Worm (Caenorhabditis elegans) whole organism, L1 larva: ENCODE measurements around the gene F17E9.18.

Source experiments
- C16A3.4 ChIP-seq: fragments of 150-350 bp; optimal IDR thresholded peaks from 2 replicates; lab custom pipeline; 2014; ENCODE audit warnings: missing biosample characterization, missing genetic modification characterization
- aha-1 ChIP-seq: fragments of 150-350 bp; optimal IDR thresholded peaks from 2 replicates; lab custom pipeline; 2014; ENCODE audit warnings: missing biosample characterization, missing genetic modification characterization
- alr-1 ChIP-seq: fragments of 200-800 bp; sonication (Bioruptor generic); optimal IDR thresholded peaks from 2 replicates; lab custom pipeline; 2018; ENCODE audit warnings: borderline replicate concordance, mild to moderate bottlenecking, missing genetic modification characterization, missing compliant biosample characterization
- ama-1 ChIP-seq: fragments of 150-350 bp; optimal IDR thresholded peaks from 2 replicates; lab custom pipeline; 2014
- ceh-88 ChIP-seq: fragments of 200-800 bp; sonication (Bioruptor generic); IDR thresholded peaks from 2 replicates; pipeline ENCODE4 v1.3.6; 2022; ENCODE audit warnings: missing genetic modification characterization, missing compliant biosample characterization
- efl-3 ChIP-seq: fragments of 200-800 bp; sonication (Bioruptor generic); optimal IDR thresholded peaks from 2 replicates; lab custom pipeline; 2018; ENCODE audit warnings: mild to moderate bottlenecking, missing genetic modification characterization, missing compliant biosample characterization
- elt-3 ChIP-seq, 6 experiments: fragments of 150-350 bp in 1 of 6; sonication (generic microtip); optimal IDR thresholded peaks; 2 replicates each; lab custom pipeline; 2017 to 2018; ENCODE audit warnings: missing biosample characterization in 6 of 6, missing genetic modification characterization in 6 of 6, inconsistent platforms in 1 of 6
- fkh-10 ChIP-seq: sonication (generic microtip); optimal IDR thresholded peaks from 2 replicates; lab custom pipeline; 2017; ENCODE audit warnings: missing biosample characterization, missing genetic modification reagents, missing genetic modification characterization
- fkh-8 ChIP-seq: sonication (generic microtip); optimal IDR thresholded peaks from 2 replicates; lab custom pipeline; 2016; ENCODE audit warnings: mild to moderate bottlenecking, missing genetic modification characterization, missing compliant biosample characterization
- isw-1 ChIP-seq: fragments of 200-800 bp; sonication (Bioruptor generic); IDR thresholded peaks from 2 replicates; pipeline ENCODE4 v1.3.6; 2022; ENCODE audit warnings: missing genetic modification characterization, missing compliant biosample characterization
- jun-1 ChIP-seq: fragments of 150-350 bp; optimal IDR thresholded peaks from 2 replicates; lab custom pipeline; 2014; ENCODE audit warnings: missing biosample characterization, missing genetic modification reagents, missing genetic modification characterization
- lin-14 ChIP-seq: fragments of 200-800 bp; sonication (Bioruptor generic); optimal IDR thresholded peaks from 2 replicates; lab custom pipeline; 2018; ENCODE audit warnings: mild to moderate bottlenecking, missing genetic modification characterization, moderate library complexity, missing compliant biosample characterization
- mdl-1 ChIP-seq, 2 experiments: fragments of 150-350 bp; optimal IDR thresholded peaks; 2 replicates each; lab custom pipeline; 2014 to 2017; ENCODE audit warnings: missing biosample characterization in 2 of 2, missing genetic modification characterization in 2 of 2, inconsistent platforms in 1 of 2
- nhr-28 ChIP-seq: fragments of 150-350 bp; optimal IDR thresholded peaks from 2 replicates; lab custom pipeline; 2014; ENCODE audit warnings: missing biosample characterization, missing genetic modification characterization
- nhr-84 ChIP-seq: sonication (generic microtip); optimal IDR thresholded peaks from 2 replicates; lab custom pipeline; 2017; ENCODE audit warnings: missing biosample characterization, missing genetic modification characterization
- pqm-1 ChIP-seq: sonication (generic microtip); optimal IDR thresholded peaks from 3 replicates; lab custom pipeline; 2017; ENCODE audit warnings: missing biosample characterization, missing genetic modification characterization
- rnt-1 ChIP-seq: sonication (generic microtip); optimal IDR thresholded peaks from 2 replicates; lab custom pipeline; 2016; ENCODE audit warnings: mild to moderate bottlenecking, missing genetic modification characterization, moderate library complexity, missing compliant biosample characterization
- skn-1 ChIP-seq: fragments of 150-350 bp; optimal IDR thresholded peaks from 2 replicates; lab custom pipeline; 2014; ENCODE audit warnings: missing biosample characterization, missing genetic modification characterization
- snpc-4 ChIP-seq: fragments of 150-350 bp; optimal IDR thresholded peaks from 2 replicates; lab custom pipeline; 2014; ENCODE audit warnings: missing biosample characterization, missing genetic modification characterization
- sptf-1 ChIP-seq: fragments of 150-350 bp; optimal IDR thresholded peaks from 2 replicates; lab custom pipeline; 2014; ENCODE audit warnings: missing biosample characterization, missing genetic modification characterization
- tbx-2 ChIP-seq: sonication (generic microtip); optimal IDR thresholded peaks from 2 replicates; lab custom pipeline; 2016; ENCODE audit warnings: missing genetic modification characterization, missing compliant biosample characterization
- tlp-1 ChIP-seq: fragments of 150-350 bp; optimal IDR thresholded peaks from 2 replicates; lab custom pipeline; 2014; ENCODE audit warnings: missing biosample characterization, missing genetic modification characterization
- unc-30 ChIP-seq: sonication (generic microtip); optimal IDR thresholded peaks from 2 replicates; lab custom pipeline; 2017; ENCODE audit warnings: missing biosample characterization, missing genetic modification characterization
- vab-15 ChIP-seq: sonication (generic microtip); optimal IDR thresholded peaks from 2 replicates; lab custom pipeline; 2017; ENCODE audit warnings: missing genotype, mild to moderate bottlenecking, missing genetic modification characterization, missing compliant biosample characterization
- zag-1 ChIP-seq: fragments of 150-350 bp; optimal IDR thresholded peaks from 2 replicates; lab custom pipeline; 2014; ENCODE audit warnings: missing biosample characterization, missing genetic modification characterization

The F17E9.18 gene

DNA sequence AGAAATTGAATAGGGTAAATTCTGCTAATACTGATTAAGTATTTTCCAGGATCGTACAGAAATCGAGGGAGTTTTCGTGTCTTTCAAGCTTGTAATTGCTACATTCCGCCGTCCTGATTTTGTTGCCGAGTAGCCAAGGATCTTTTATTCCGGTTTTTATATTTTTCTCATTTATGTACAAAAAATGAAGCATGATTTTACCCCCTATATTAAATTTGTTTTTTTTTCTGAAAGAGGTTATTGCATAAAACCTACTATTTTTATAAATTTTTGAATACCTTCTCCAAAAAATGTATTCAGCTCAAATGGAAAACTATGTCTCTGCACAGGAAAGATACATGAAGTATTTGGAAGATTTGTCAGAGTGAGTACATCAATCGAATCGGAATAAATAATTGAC is 47.3 kb downstream of the F17E9.18 start, which contains the start of gene F35H10.6:
F35H10.6 (plus strand) TSS at position 301 of the 400 bp plus-strand sequence.
- TF ChIP-seq nhr-84 (tag; lab: Kevin White, UChicago) (no peak), fkh-10 (no peak), pqm-1 (tag; lab: Kevin White, UChicago) (no peak), tlp-1 (no peak), isw-1 (GFP tag; lab: Robert Waterston, UW) (no peak), efl-3 (GFP tag; lab: Kevin White, UChicago) (no peak), snpc-4 (tag; lab: Kevin White, UChicago) (no peak), sptf-1 (tag; lab: Kevin White, UChicago) (no peak), vab-15 (tag; lab: Kevin White, UChicago) (no peak), jun-1 (no peak), aha-1 (tag; lab: Kevin White, UChicago) (no peak), rnt-1 (tag; lab: Kevin White, UChicago) (no peak), tbx-2 (tag; lab: Kevin White, UChicago) (no peak), elt-3 (tag; optimal IDR thresholded peaks at IDR 0.05; lab: Kevin White, UChicago) (no peak), C16A3.4 (tag; lab: Kevin White, UChicago) (no peak), skn-1 (tag; lab: Kevin White, UChicago) (no peak), zag-1 (no peak)
- TF ChIP-seq, all 84 proteins: peak for 0

- TF ChIP-seq mdl-1 (tag; optimal IDR thresholded peaks at IDR 0.05; lab: Kevin White, UChicago) (no peak), rnt-1 (tag; lab: Kevin White, UChicago) (no peak), fkh-8 (no peak), ama-1 (no peak), nhr-28 (tag; lab: Kevin White, UChicago) (no peak), unc-30 (tag; lab: Kevin White, UChicago) (no peak), lin-14 (no peak), aha-1 (tag; lab: Kevin White, UChicago) (no peak), isw-1 (GFP tag; lab: Robert Waterston, UW) (no peak), ceh-88 (GFP tag; lab: Robert Waterston, UW) (no peak), fkh-10 (no peak), alr-1 (tag; lab: Kevin White, UChicago) (no peak)
These were observed 49.8 kb downstream of the F17E9.18 start, which contains the start of gene nprl-3 for ce11 chrIV:8297192-8297591. TSS of gene nprl-3 (plus strand) at chrIV:8297492.
